Worm (Caenorhabditis elegans) whole organism, mixed stage, embryonic: ENCODE measurements around the gene F37C4.5.

Experiments
- M03D4.4 ChIP-seq: sonication (generic microtip); optimal IDR thresholded peaks from 2 replicates; lab custom pipeline; 2017; ENCODE audit warnings: mild to moderate bottlenecking, missing genetic modification characterization, missing compliant biosample characterization
- bed-3 ChIP-seq: fragments of 200-800 bp; sonication (Bioruptor generic); optimal IDR thresholded peaks from 3 replicates; lab custom pipeline; 2018; ENCODE audit warnings: mild to moderate bottlenecking, missing genetic modification characterization, moderate library complexity, missing compliant biosample characterization
- blmp-1 ChIP-seq: fragments of 150-350 bp; optimal IDR thresholded peaks from 2 replicates; lab custom pipeline; 2014; ENCODE audit warnings: missing biosample characterization, missing genetic modification characterization
- ceh-39 ChIP-seq: fragments of 150-350 bp; optimal IDR thresholded peaks from 2 replicates; lab custom pipeline; 2014; ENCODE audit warnings: missing biosample characterization, missing genetic modification characterization
- ceh-43 ChIP-seq: fragments of 200-800 bp; sonication (Bioruptor generic); optimal IDR thresholded peaks from 2 replicates; lab custom pipeline; 2018; ENCODE audit warnings: mild to moderate bottlenecking, missing genetic modification characterization, moderate library complexity, missing compliant biosample characterization
- ceh-83 ChIP-seq: fragments of 200-800 bp; sonication (Bioruptor generic); optimal IDR thresholded peaks from 2 replicates; lab custom pipeline; 2018; ENCODE audit warnings: mild to moderate bottlenecking, missing genetic modification characterization, missing compliant biosample characterization
- ces-1 ChIP-seq: fragments of 150-350 bp; optimal IDR thresholded peaks from 2 replicates; lab custom pipeline; 2014; ENCODE audit warnings: missing biosample characterization, missing genetic modification reagents, missing genetic modification characterization
- cnd-1 ChIP-seq: fragments of 200-800 bp; sonication (Bioruptor generic); optimal IDR thresholded peaks from 2 replicates; lab custom pipeline; 2018; ENCODE audit warnings: mild to moderate bottlenecking, missing genetic modification characterization, missing compliant biosample characterization
- drap-1 ChIP-seq: fragments of 200-800 bp; sonication (Bioruptor generic); optimal IDR thresholded peaks from 3 replicates; lab custom pipeline; 2018; ENCODE audit warnings: mild to moderate bottlenecking, missing genetic modification characterization, missing compliant biosample characterization
- elt-1 ChIP-seq: sonication (generic microtip); optimal IDR thresholded peaks from 2 replicates; lab custom pipeline; 2017; ENCODE audit warnings: missing genetic modification characterization, mild to moderate bottlenecking, missing compliant biosample characterization, antibody characterized with exemption, moderate library complexity, borderline replicate concordance; ENCODE audit not compliant: insufficient read depth
- elt-3 ChIP-seq: fragments of 150-350 bp; optimal IDR thresholded peaks from 2 replicates; lab custom pipeline; 2014; ENCODE audit warnings: missing biosample characterization, missing genetic modification characterization
- flh-1 ChIP-seq: fragments of 200-800 bp; sonication (Bioruptor generic); optimal IDR thresholded peaks from 2 replicates; lab custom pipeline; 2018; ENCODE audit warnings: mild to moderate bottlenecking, missing genetic modification characterization, moderate library complexity, missing compliant biosample characterization
- ham-2 ChIP-seq: fragments of 200-800 bp; sonication (Bioruptor generic); optimal IDR thresholded peaks from 2 replicates; lab custom pipeline; 2018; ENCODE audit warnings: mild to moderate bottlenecking, missing genetic modification characterization, missing compliant biosample characterization
- hlh-1 ChIP-seq: fragments of 150-350 bp; optimal IDR thresholded peaks from 2 replicates; lab custom pipeline; 2014; ENCODE audit warnings: missing biosample characterization, missing genetic modification reagents, missing genetic modification characterization
- lin-13 ChIP-seq: fragments of 150-350 bp; optimal IDR thresholded peaks from 2 replicates; lab custom pipeline; 2014; ENCODE audit warnings: missing biosample characterization, missing genetic modification characterization
- lin-32 ChIP-seq: fragments of 200-800 bp; sonication (Bioruptor generic); optimal IDR thresholded peaks from 2 replicates; lab custom pipeline; 2018; ENCODE audit warnings: mild to moderate bottlenecking, missing genetic modification characterization, missing compliant biosample characterization
- lsy-2 ChIP-seq: fragments of 150-350 bp; optimal IDR thresholded peaks from 2 replicates; lab custom pipeline; 2014; ENCODE audit warnings: missing biosample characterization, missing genetic modification characterization
- mab-5 ChIP-seq: fragments of 150-350 bp; optimal IDR thresholded peaks from 2 replicates; lab custom pipeline; 2014; ENCODE audit warnings: missing biosample characterization, missing genetic modification characterization
- mep-1 ChIP-seq: fragments of 150-350 bp; optimal IDR thresholded peaks from 2 replicates; lab custom pipeline; 2017; ENCODE audit warnings: missing biosample characterization, missing genetic modification reagents, missing genetic modification characterization, inconsistent platforms
- mls-2 ChIP-seq: sonication (generic microtip); optimal IDR thresholded peaks from 2 replicates; lab custom pipeline; 2016; ENCODE audit warnings: mild to moderate bottlenecking, missing genetic modification characterization, moderate library complexity, missing compliant biosample characterization
- nhr-12 ChIP-seq: fragments of 150-350 bp; optimal IDR thresholded peaks from 2 replicates; lab custom pipeline; 2014; ENCODE audit warnings: missing biosample characterization, missing genetic modification characterization
- nhr-237 ChIP-seq: fragments of 150-350 bp; optimal IDR thresholded peaks from 2 replicates; lab custom pipeline; 2014; ENCODE audit warnings: missing biosample characterization, missing genetic modification characterization
- nhr-28 ChIP-seq: fragments of 150-350 bp; optimal IDR thresholded peaks from 2 replicates; lab custom pipeline; 2014; ENCODE audit warnings: missing biosample characterization, missing genetic modification characterization
- pha-4 ChIP-seq: fragments of 150-350 bp; optimal IDR thresholded peaks from 2 replicates; lab custom pipeline; 2018; ENCODE audit warnings: missing biosample characterization, missing genetic modification reagents, missing genetic modification characterization
- sem-2 ChIP-seq: fragments of 200-800 bp; sonication (Bioruptor generic); optimal IDR thresholded peaks from 2 replicates; lab custom pipeline; 2018; ENCODE audit warnings: mild to moderate bottlenecking, missing genetic modification characterization, missing compliant biosample characterization
- snpc-4 ChIP-seq: fragments of 150-350 bp; optimal IDR thresholded peaks from 2 replicates; lab custom pipeline; 2014; ENCODE audit warnings: missing biosample characterization, missing genetic modification characterization
- sptf-1 ChIP-seq: sonication (generic microtip); optimal IDR thresholded peaks from 2 replicates; lab custom pipeline; 2017; ENCODE audit warnings: mild to moderate bottlenecking, missing genetic modification characterization, moderate library complexity, missing compliant biosample characterization
- tbx-8 ChIP-seq: fragments of 200-800 bp; sonication (Bioruptor generic); optimal IDR thresholded peaks from 2 replicates; lab custom pipeline; 2018; ENCODE audit warnings: mild to moderate bottlenecking, missing genetic modification characterization, moderate library complexity, missing compliant biosample characterization
- unc-120 ChIP-seq: sonication (generic microtip); optimal IDR thresholded peaks from 2 replicates; lab custom pipeline; 2017; ENCODE audit warnings: missing genetic modification characterization, missing compliant biosample characterization; ENCODE audit not compliant: poor library complexity, severe bottlenecking
- unc-39 ChIP-seq: fragments of 150-350 bp; optimal IDR thresholded peaks from 2 replicates; lab custom pipeline; 2014; ENCODE audit warnings: missing biosample characterization, missing genetic modification characterization
- unc-62 ChIP-seq: fragments of 150-350 bp; optimal IDR thresholded peaks from 2 replicates; lab custom pipeline; 2014; ENCODE audit warnings: missing biosample characterization, missing genetic modification reagents, missing genetic modification characterization
- ztf-11 ChIP-seq: fragments of 150-350 bp; optimal IDR thresholded peaks from 2 replicates; lab custom pipeline; 2014; ENCODE audit warnings: missing biosample characterization, missing genetic modification characterization

The F37C4.5 gene

DNA sequence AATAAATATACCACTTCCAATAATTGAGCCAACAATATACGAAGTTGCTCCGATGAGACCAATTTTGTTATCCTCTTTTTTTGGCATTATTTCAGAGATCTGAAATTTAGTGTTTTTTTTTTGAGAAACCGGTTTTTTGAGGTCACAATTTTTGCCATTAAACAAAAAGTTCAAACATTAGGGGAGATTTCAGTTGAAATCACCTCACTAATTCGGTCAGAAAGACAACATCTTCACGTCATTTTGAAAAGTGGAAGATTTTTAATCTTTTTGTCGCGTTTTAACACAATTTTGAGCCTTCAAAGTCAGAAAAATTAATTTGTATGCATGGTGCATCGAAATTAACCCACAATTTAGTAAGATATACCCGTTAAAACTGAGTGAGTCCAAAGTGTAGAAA lies 8.7 kb downstream of the F37C4.5 start, which contains the start of gene aat-8:
Gene aat-8 (minus strand): TSS at position 101 of the 400 bp plus-strand sequence.
- TF ChIP-seq M03D4.4 (no peak), lsy-2 (tag; lab: Kevin White, UChicago) (no peak), bed-3 (GFP tag; lab: Kevin White, UChicago) (no peak), ceh-83 (GFP tag; lab: Kevin White, UChicago) (no peak), sptf-1 (tag; lab: Kevin White, UChicago) (no peak), unc-120 (no peak), cnd-1 (tag; lab: Kevin White, UChicago) (no peak), mab-5 (no peak), elt-1 (tag; lab: Kevin White, UChicago) (no peak), ceh-43 (GFP tag; lab: Kevin White, UChicago) (no peak), snpc-4 (tag; lab: Kevin White, UChicago) (no peak)
- TF ChIP-seq, all 35 proteins: peak for 0

DNA sequence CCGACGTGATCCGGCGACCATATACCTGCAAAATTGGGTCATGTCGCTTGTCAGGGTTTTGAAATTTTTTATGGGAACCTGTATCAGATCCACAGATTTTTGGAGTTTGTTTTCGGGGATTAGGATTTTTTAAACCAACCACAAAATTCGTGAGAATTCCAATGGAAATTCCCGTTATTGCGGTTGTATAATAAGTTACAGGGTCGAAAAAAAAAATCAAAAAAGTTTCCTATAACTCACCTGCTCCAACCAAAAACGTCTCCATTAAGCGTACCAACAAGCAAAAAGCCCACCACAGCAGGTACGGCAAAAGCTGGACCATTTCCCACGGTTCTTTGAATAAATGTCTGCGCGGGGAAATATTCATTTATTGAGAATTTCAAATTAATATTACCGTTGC lies 10.7 kb downstream of the F37C4.5 start:
- no peak for TF ChIP-seq lin-13 (tag; lab: Kevin White, UChicago)
- TF ChIP-seq hlh-1: no peak
- TF ChIP-seq lsy-2 (tag; lab: Kevin White, UChicago): no peak
- TF ChIP-seq nhr-237 (tag; lab: Kevin White, UChicago): no peak
- TF ChIP-seq M03D4.4: no peak
- TF ChIP-seq elt-3 (tag; lab: Kevin White, UChicago): no peak

DNA sequence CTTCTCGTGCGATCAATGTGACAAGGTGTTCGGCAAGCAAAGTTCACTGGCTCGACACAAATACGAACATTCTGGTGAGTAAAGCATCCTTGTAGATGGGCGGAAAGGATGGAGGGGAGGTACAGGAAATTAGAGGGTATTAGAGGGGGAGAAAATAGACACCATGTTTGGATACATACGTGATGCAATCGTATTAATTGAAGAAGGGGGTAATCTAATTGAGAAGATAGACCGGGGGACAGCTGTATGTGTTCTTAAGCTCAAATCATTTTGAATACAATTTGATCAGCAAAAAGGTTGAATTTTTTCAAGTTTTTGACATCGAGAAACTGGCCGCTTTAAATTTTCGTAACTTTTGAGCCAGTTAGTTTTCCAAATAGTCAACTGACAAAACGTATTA lies 13.2 kb downstream of the F37C4.5 start:
- TF ChIP-seq ces-1 (GFP tag; lab: Kevin White, UChicago) (peak; percentile 98), flh-1 (GFP tag; lab: Kevin White, UChicago) (no peak), ham-2 (GFP tag; lab: Kevin White, UChicago) (no peak), sptf-1 (tag; lab: Kevin White, UChicago) (no peak), mep-1 (tag; lab: Kevin White, UChicago) (no peak), pha-4 (no peak), drap-1 (no peak), mls-2 (tag; lab: Kevin White, UChicago) (peak; percentile 34), ceh-39 (no peak)

DNA sequence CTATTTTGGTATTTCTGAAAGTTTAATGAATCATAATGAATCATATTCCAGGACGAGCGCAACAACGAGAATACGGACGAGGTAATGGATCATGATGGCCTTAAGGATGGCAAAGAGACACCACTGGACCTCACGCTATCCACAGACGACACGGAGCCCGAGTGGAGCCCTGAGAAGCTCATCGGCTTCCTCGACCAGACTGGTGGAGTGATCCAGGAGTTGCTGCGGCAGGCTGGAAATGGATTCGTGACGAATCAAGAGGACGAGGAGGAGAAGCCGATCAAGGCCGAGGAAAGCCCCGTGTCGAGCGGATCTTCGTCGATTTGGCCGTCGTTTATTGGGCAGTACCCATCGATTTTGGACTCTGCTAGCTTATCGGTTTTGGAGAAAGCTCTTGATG lies 14.1 kb downstream of the F37C4.5 start:
- TF ChIP-seq flh-1 (GFP tag; lab: Kevin White, UChicago): no peak
- TF ChIP-seq bed-3 (GFP tag; lab: Kevin White, UChicago): no peak
- TF ChIP-seq lin-32 (GFP tag; lab: Kevin White, UChicago): no peak
- no peak for TF ChIP-seq blmp-1 (tag; lab: Kevin White, UChicago)
- TF ChIP-seq ham-2 (GFP tag; lab: Kevin White, UChicago): no peak
- no peak for TF ChIP-seq ces-1 (GFP tag; lab: Kevin White, UChicago)
- TF ChIP-seq drap-1: no peak
- no peak for TF ChIP-seq unc-39 (tag; lab: Kevin White, UChicago)
- no peak for TF ChIP-seq nhr-28
- TF ChIP-seq elt-3 (tag; lab: Kevin White, UChicago): no peak
- no peak for TF ChIP-seq nhr-12 (tag; lab: Kevin White, UChicago)
- TF ChIP-seq mep-1 (tag; lab: Kevin White, UChicago): no peak
- TF ChIP-seq ceh-43 (GFP tag; lab: Kevin White, UChicago): no peak
- TF ChIP-seq elt-1 (tag; lab: Kevin White, UChicago): no peak
- TF ChIP-seq ceh-39: no peak
- TF ChIP-seq mab-5: no peak
- TF ChIP-seq sem-2: no peak

DNA sequence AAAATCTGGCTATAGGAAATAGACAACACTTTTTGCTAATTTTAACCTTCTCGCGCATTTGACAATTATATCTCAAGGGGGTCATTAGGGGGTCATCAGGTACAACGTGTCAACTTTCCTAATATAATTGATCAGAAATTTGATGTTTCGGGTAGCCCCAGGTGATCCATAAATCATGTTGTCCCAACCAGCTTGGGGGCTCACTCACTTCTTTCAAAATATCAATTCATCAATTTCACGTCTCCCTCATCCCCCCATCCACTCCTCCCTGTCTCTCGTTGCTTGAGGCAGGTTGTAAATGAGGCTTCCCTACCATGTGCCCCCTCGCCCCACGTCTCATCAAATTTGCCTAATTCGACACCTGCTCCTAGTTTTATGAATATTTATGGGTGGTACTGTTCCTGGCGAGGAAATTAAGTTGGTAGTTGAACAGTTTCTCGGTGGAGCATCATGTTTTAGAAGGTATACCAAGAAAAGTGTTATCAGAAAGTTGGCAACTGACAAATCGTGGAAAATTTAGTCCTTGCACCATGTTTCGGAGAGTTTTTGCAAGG lies 15.5 kb downstream of the F37C4.5 start:
- TF ChIP-seq sptf-1 (tag; lab: Kevin White, UChicago) (no peak), ces-1 (GFP tag; lab: Kevin White, UChicago) (peak; percentile 35), unc-62 (GFP tag; lab: Kevin White, UChicago) (peak; percentile 76)

DNA sequence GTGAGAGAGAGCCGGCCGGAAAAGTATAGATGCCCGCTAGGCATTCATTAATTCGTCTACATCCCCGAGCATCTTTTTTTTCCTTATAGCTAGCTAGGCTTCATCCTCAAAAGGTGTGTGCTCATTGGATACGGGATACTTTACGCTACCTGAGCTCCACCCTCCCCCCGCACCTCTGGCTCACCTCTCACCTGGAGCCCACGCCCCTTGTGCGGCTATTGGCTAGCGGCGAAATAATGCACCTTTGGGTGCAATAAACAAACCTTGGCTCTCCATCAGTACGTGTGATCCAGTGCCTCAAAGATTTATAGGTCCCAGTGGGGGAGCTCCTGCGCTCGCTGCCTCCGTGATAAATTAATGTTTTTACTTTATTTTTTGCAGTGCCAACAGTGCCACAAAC lies 17.4 kb downstream of the F37C4.5 start:
- no peak for TF ChIP-seq tbx-8 (GFP tag; lab: Kevin White, UChicago)
- TF ChIP-seq ztf-11 (tag; lab: Kevin White, UChicago): no peak
- peak; percentile 45 for TF ChIP-seq lsy-2 (tag; lab: Kevin White, UChicago)
- peak; percentile 17 for TF ChIP-seq unc-120
- TF ChIP-seq drap-1: no peak
